Worm (Caenorhabditis elegans) whole organism, L1 larva: ENCODE results near the gene orc-1.

ENCODE experiments used
- C04F5.9 ChIP-seq: sonication (generic microtip); optimal IDR thresholded peaks from 2 replicates; lab custom pipeline; 2016; ENCODE audit warnings: missing genetic modification characterization, missing compliant biosample characterization
- C16A3.4 ChIP-seq: fragments of 150-350 bp; optimal IDR thresholded peaks from 2 replicates; lab custom pipeline; 2014; ENCODE audit warnings: missing biosample characterization, missing genetic modification characterization
- C34B4.2 ChIP-seq: sonication (generic microtip); optimal IDR thresholded peaks from 2 replicates; lab custom pipeline; 2017; ENCODE audit warnings: mild to moderate bottlenecking, missing genetic modification characterization, missing compliant biosample characterization
- F16B12.6 ChIP-seq: fragments of 150-350 bp; optimal IDR thresholded peaks from 2 replicates; lab custom pipeline; 2014; ENCODE audit warnings: missing biosample characterization, missing genetic modification characterization
- aha-1 ChIP-seq: fragments of 150-350 bp; optimal IDR thresholded peaks from 2 replicates; lab custom pipeline; 2014; ENCODE audit warnings: missing biosample characterization, missing genetic modification characterization
- alr-1 ChIP-seq: fragments of 200-800 bp; sonication (Bioruptor generic); optimal IDR thresholded peaks from 2 replicates; lab custom pipeline; 2018; ENCODE audit warnings: borderline replicate concordance, mild to moderate bottlenecking, missing genetic modification characterization, missing compliant biosample characterization
- aly-2 ChIP-seq: fragments of 150-350 bp; optimal IDR thresholded peaks from 2 replicates; lab custom pipeline; 2014; ENCODE audit warnings: missing biosample characterization, missing genetic modification characterization
- ama-1 ChIP-seq: fragments of 150-350 bp; optimal IDR thresholded peaks from 2 replicates; lab custom pipeline; 2014
- blmp-1 ChIP-seq: fragments of 150-350 bp; optimal IDR thresholded peaks from 2 replicates; lab custom pipeline; 2014; ENCODE audit warnings: missing biosample characterization, missing genetic modification characterization
- ceh-63 ChIP-seq: fragments of 200-800 bp; sonication (Bioruptor generic); optimal IDR thresholded peaks from 2 replicates; lab custom pipeline; 2018; ENCODE audit warnings: mild to moderate bottlenecking, missing genetic modification characterization, missing compliant biosample characterization
- ceh-82 ChIP-seq, 3 experiments: fragments of 150-350 bp in 1 of 3; sonication (generic microtip) in 2 of 3; optimal IDR thresholded peaks; 2 replicates each; lab custom pipeline; 2014 to 2017; ENCODE audit warnings: missing biosample characterization in 3 of 3, missing genetic modification characterization in 3 of 3
- ceh-88 ChIP-seq: fragments of 200-800 bp; sonication (Bioruptor generic); IDR thresholded peaks from 2 replicates; pipeline ENCODE4 v1.3.6; 2022; ENCODE audit warnings: missing genetic modification characterization, missing compliant biosample characterization
- ceh-90 ChIP-seq: sonication (generic microtip); optimal IDR thresholded peaks from 2 replicates; lab custom pipeline; 2016; ENCODE audit warnings: missing genetic modification characterization, missing compliant biosample characterization
- dpl-1 ChIP-seq, 3 experiments: fragments of 150-350 bp in 2 of 3; sonication (generic microtip) in 1 of 3; optimal IDR thresholded peaks; 2 replicates each; lab custom pipeline; 2014 to 2017; ENCODE audit warnings: missing biosample characterization in 3 of 3, missing genetic modification characterization in 3 of 3, missing genetic modification reagents in 3 of 3
- efl-1 ChIP-seq, 4 experiments: fragments of 150-350 bp; optimal IDR thresholded peaks in 3 of 4; peaks in 1 of 4; 1 replicate in 1 of 4; 2 replicates in 3 of 4; lab custom pipeline; 2014; ENCODE audit warnings: missing biosample characterization in 2 of 4, missing genetic modification characterization in 2 of 4, missing genetic modification reagents in 2 of 4
- egl-27 ChIP-seq, 2 experiments: fragments of 150-350 bp in 1 of 2; sonication (generic microtip); optimal IDR thresholded peaks; 3 replicates each; lab custom pipeline; 2017 to 2018; ENCODE audit warnings: missing biosample characterization in 2 of 2, missing genetic modification characterization in 2 of 2, missing genetic modification reagents in 2 of 2
- elt-2 ChIP-seq: sonication (generic microtip); optimal IDR thresholded peaks from 2 replicates; lab custom pipeline; 2016; ENCODE audit warnings: missing genetic modification characterization, mild to moderate bottlenecking, inconsistent platforms, missing compliant biosample characterization, missing genetic modification reagents
- ets-5 ChIP-seq: fragments of 200-800 bp; sonication (Bioruptor generic); IDR thresholded peaks from 2 replicates; pipeline ENCODE4 v1.3.6; 2022; ENCODE audit warnings: missing genetic modification characterization, missing compliant biosample characterization
- fkh-10 ChIP-seq: sonication (generic microtip); optimal IDR thresholded peaks from 2 replicates; lab custom pipeline; 2017; ENCODE audit warnings: missing biosample characterization, missing genetic modification reagents, missing genetic modification characterization
- fkh-4 ChIP-seq: sonication (generic microtip); optimal IDR thresholded peaks from 2 replicates; lab custom pipeline; 2016; ENCODE audit warnings: missing compliant biosample characterization, missing genetic modification characterization, borderline replicate concordance
- fos-1 ChIP-seq: fragments of 150-350 bp; optimal IDR thresholded peaks from 2 replicates; lab custom pipeline; 2014; ENCODE audit warnings: missing biosample characterization, missing genetic modification characterization
- grh-1 ChIP-seq: fragments of 200-800 bp; sonication (Bioruptor generic); IDR thresholded peaks from 2 replicates; pipeline ENCODE4 v1.3.6; 2022; ENCODE audit warnings: missing genetic modification reagents, missing genetic modification characterization, missing compliant biosample characterization
- hlh-4 ChIP-seq: sonication (generic microtip); optimal IDR thresholded peaks from 2 replicates; lab custom pipeline; 2016; ENCODE audit warnings: mild to moderate bottlenecking, missing genetic modification characterization, missing compliant biosample characterization
- hpl-2 ChIP-seq: fragments of 150-350 bp; optimal IDR thresholded peaks from 2 replicates; lab custom pipeline; 2014; ENCODE audit warnings: missing biosample characterization, missing genetic modification reagents, missing genetic modification characterization
- isw-1 ChIP-seq: fragments of 200-800 bp; sonication (Bioruptor generic); IDR thresholded peaks from 2 replicates; pipeline ENCODE4 v1.3.6; 2022; ENCODE audit warnings: missing genetic modification characterization, missing compliant biosample characterization
- jun-1 ChIP-seq: fragments of 150-350 bp; optimal IDR thresholded peaks from 2 replicates; lab custom pipeline; 2014; ENCODE audit warnings: missing biosample characterization, missing genetic modification reagents, missing genetic modification characterization
- lin-13 ChIP-seq: fragments of 150-350 bp; optimal IDR thresholded peaks from 2 replicates; lab custom pipeline; 2014; ENCODE audit warnings: missing biosample characterization, missing genetic modification reagents, missing genetic modification characterization
- lin-15B ChIP-seq: fragments of 150-350 bp; sonication (generic microtip); optimal IDR thresholded peaks from 3 replicates; lab custom pipeline; 2014; ENCODE audit warnings: missing biosample characterization, missing genetic modification characterization
- lir-3 ChIP-seq: sonication (generic microtip); optimal IDR thresholded peaks from 2 replicates; lab custom pipeline; 2016; ENCODE audit warnings: mild to moderate bottlenecking, missing genetic modification characterization, moderate library complexity, missing compliant biosample characterization; ENCODE audit not compliant: poor library complexity
- mab-9 ChIP-seq: fragments of 200-800 bp; sonication (Bioruptor generic); IDR thresholded peaks from 2 replicates; pipeline ENCODE4 v1.3.6; 2022; ENCODE audit warnings: missing genetic modification reagents, missing genetic modification characterization, missing compliant biosample characterization
- mdl-1 ChIP-seq, 2 experiments: fragments of 150-350 bp; optimal IDR thresholded peaks; 2 replicates each; lab custom pipeline; 2014 to 2017; ENCODE audit warnings: missing biosample characterization in 2 of 2, missing genetic modification characterization in 2 of 2, inconsistent platforms in 1 of 2
- mep-1 ChIP-seq: fragments of 150-350 bp; optimal IDR thresholded peaks from 2 replicates; lab custom pipeline; 2014; ENCODE audit warnings: missing biosample characterization, missing genetic modification characterization
- nhr-28 ChIP-seq: fragments of 150-350 bp; optimal IDR thresholded peaks from 2 replicates; lab custom pipeline; 2014; ENCODE audit warnings: missing biosample characterization, missing genetic modification characterization
- nhr-85 ChIP-seq: sonication (generic microtip); peaks from one replicate; lab custom pipeline; 2016; ENCODE audit warnings: missing genetic modification characterization, inconsistent platforms, missing compliant biosample characterization
- pqm-1 ChIP-seq: sonication (generic microtip); optimal IDR thresholded peaks from 3 replicates; lab custom pipeline; 2017; ENCODE audit warnings: missing biosample characterization, missing genetic modification characterization
- rnt-1 ChIP-seq: sonication (generic microtip); optimal IDR thresholded peaks from 2 replicates; lab custom pipeline; 2016; ENCODE audit warnings: mild to moderate bottlenecking, missing genetic modification characterization, moderate library complexity, missing compliant biosample characterization
- skn-1 ChIP-seq: fragments of 150-350 bp; optimal IDR thresholded peaks from 2 replicates; lab custom pipeline; 2014; ENCODE audit warnings: missing biosample characterization, missing genetic modification characterization
- sox-4 ChIP-seq: sonication (generic microtip); optimal IDR thresholded peaks from 2 replicates; lab custom pipeline; 2016; ENCODE audit warnings: missing genetic modification characterization, missing compliant biosample characterization
- sptf-1 ChIP-seq: fragments of 150-350 bp; optimal IDR thresholded peaks from 2 replicates; lab custom pipeline; 2014; ENCODE audit warnings: missing biosample characterization, missing genetic modification characterization
- sup-37 ChIP-seq: fragments of 200-800 bp; sonication (Bioruptor generic); optimal IDR thresholded peaks from 2 replicates; lab custom pipeline; 2018; ENCODE audit warnings: mild to moderate bottlenecking, missing genetic modification characterization, missing compliant biosample characterization
- swsn-7 ChIP-seq: sonication (generic microtip); optimal IDR thresholded peaks from 2 replicates; lab custom pipeline; 2016; ENCODE audit warnings: missing genetic modification characterization, missing compliant biosample characterization
- tbx-2 ChIP-seq: sonication (generic microtip); optimal IDR thresholded peaks from 2 replicates; lab custom pipeline; 2016; ENCODE audit warnings: missing genetic modification characterization, missing compliant biosample characterization
- xbp-1 ChIP-seq: sonication (generic microtip); optimal IDR thresholded peaks from 2 replicates; lab custom pipeline; 2016; ENCODE audit warnings: missing genetic modification characterization, missing compliant biosample characterization
- zag-1 ChIP-seq: fragments of 150-350 bp; optimal IDR thresholded peaks from 2 replicates; lab custom pipeline; 2014; ENCODE audit warnings: missing biosample characterization, missing genetic modification characterization
- zip-4 ChIP-seq: fragments of 200-800 bp; sonication (Bioruptor generic); optimal IDR thresholded peaks from 2 replicates; lab custom pipeline; 2018; ENCODE audit warnings: mild to moderate bottlenecking, missing genetic modification characterization, moderate library complexity, missing compliant biosample characterization
- ztf-4 ChIP-seq: fragments of 150-350 bp; optimal IDR thresholded peaks from 2 replicates; lab custom pipeline; 2014; ENCODE audit warnings: missing biosample characterization, missing genetic modification characterization

The orc-1 gene

DNA sequence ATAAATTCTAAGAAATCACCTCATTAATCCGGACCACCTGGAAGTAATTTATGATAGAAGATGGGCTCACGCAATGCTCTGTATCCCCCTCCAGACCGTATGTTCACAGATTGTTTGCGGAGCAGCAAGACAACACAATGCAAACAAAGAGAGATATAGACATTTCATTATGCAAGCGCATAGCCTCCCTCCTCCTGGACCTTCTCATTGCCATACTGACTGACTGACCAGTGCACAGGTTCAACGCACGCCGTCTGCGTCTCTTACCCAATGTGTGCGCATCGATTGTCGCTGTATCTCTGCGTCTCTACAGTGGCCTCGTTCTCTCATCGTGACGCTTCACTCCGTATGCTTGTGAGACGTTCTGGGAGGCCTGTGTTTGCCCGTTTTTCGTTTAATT is 8.7 kb downstream of the orc-1 start (continued):
- TF ChIP-seq elt-2 (tag; lab: Kevin White, UChicago) (no peak), F16B12.6 (tag; lab: Kevin White, UChicago) (peak; percentile 29), ceh-63 (GFP tag; lab: Kevin White, UChicago) (no peak), blmp-1 (tag; lab: Kevin White, UChicago) (no peak), efl-1 (optimal IDR thresholded peaks at IDR 0.05; lab: Kevin White, UChicago) (peak; percentile 66 to 81), efl-1 (GFP tag; optimal IDR thresholded peaks at IDR 0.05 in 1 of 2; lab: Kevin White, UChicago) (peak; percentile 43 to 89), mab-9 (no peak), lin-15B (tag; lab: Kevin White, UChicago) (no peak), hpl-2 (GFP tag; lab: Kevin White, UChicago) (no peak), alr-1 (no peak), ceh-90 (no peak), aly-2 (tag; lab: Kevin White, UChicago) (no peak), tbx-2 (tag; lab: Kevin White, UChicago) (peak; percentile 65), rnt-1 (tag; lab: Kevin White, UChicago) (no peak), zip-4 (GFP tag; lab: Kevin White, UChicago) (no peak), C16A3.4 (peak; percentile 10), sox-4 (no peak), sup-37 (GFP tag; lab: Kevin White, UChicago) (no peak), C04F5.9 (tag; lab: Kevin White, UChicago) (no peak), skn-1 (no peak), sptf-1 (tag; lab: Kevin White, UChicago) (no peak), grh-1 (no peak), jun-1 (no peak), egl-27 (tag; optimal IDR thresholded peaks at IDR 0.05; lab: Kevin White, UChicago) (no peak), dpl-1 (GFP tag; optimal IDR thresholded peaks at IDR 0.05; lab: Kevin White, UChicago) (peak; percentile 31 to 35 (median 31)), lir-3 (tag; lab: Kevin White, UChicago) (no peak), isw-1 (no peak), hlh-4 (tag; lab: Kevin White, UChicago) (no peak), nhr-28 (tag; lab: Kevin White, UChicago) (no peak), zag-1 (no peak), ceh-82 (tag; optimal IDR thresholded peaks at IDR 0.05; lab: Kevin White, UChicago) (peak; percentile 15 to 67 (median 40))

- TF ChIP-seq nhr-85 (tag; lab: Kevin White, UChicago) (peak; percentile 59), ama-1 (lab: Kevin White, UChicago) (no peak)
These were observed 9.9 kb downstream of the orc-1 start for ce11 chrIII:10652833-10653232.

DNA sequence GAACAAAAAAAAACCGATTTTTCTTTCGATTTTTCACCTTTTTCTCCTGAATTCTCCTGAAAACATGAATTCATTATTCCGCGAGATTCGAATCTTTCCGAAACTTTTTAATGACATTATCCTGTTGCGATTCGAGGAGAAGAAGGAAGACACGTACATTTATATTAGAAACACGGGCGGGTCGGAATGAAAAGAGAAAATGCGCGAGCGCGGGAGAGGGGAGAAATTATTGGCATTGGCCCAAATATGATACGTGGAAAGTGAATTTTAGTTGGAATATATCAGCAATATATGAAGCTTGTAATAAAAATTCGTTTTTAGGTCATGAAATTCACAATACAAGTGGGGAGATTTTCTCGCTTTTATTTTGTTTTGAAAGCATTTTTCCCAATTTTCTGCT is 10.6 kb downstream of the orc-1 start:
- TF ChIP-seq fos-1 (tag; lab: Kevin White, UChicago) (no peak), mep-1 (tag; lab: Kevin White, UChicago) (peak; percentile 2), blmp-1 (tag; lab: Kevin White, UChicago) (peak; percentile 99)
- TF ChIP-seq, all 84 proteins: peak for 2

- TF ChIP-seq blmp-1 (tag; lab: Kevin White, UChicago) = peak; percentile 30
- no peak for TF ChIP-seq ets-5
These were observed 11.8 kb downstream of the orc-1 start, which contains the start of gene cnt-2 for ce11 chrIII:10654718-10655117. TSS of gene cnt-2 (plus strand) at chrIII:10655018.

DNA sequence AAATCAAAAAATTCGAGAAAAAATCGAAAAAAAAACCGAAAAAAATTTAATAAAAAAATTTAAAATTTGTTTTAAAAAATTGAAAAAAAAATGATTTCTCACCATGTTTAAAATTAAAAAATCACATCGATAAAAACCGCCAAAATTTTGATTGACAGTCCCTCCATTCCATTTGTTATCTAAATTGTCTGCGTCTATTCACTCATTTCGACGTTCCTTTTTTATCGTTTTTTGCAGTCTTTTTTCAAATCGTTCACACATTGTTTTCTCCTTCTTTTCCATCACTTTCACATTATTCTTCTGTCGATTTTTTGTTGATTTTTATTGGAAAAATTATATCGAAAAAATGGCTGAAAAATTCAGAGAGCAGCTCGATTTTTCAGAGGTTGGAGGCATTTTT is 13.1 kb downstream of the orc-1 start:
- TF ChIP-seq egl-27 (tag; optimal IDR thresholded peaks at IDR 0.05; lab: Kevin White, UChicago) = no peak
- TF ChIP-seq lin-13 = no peak
- TF ChIP-seq pqm-1 (tag; lab: Kevin White, UChicago) = no peak
- no peak for TF ChIP-seq fkh-10 (GFP tag; lab: Kevin White, UChicago)
- no peak for TF ChIP-seq ceh-88 (GFP tag; lab: Robert Waterston, UW)
- no peak for TF ChIP-seq nhr-85 (tag; lab: Kevin White, UChicago)
- TF ChIP-seq jun-1 = no peak
- TF ChIP-seq sup-37 (GFP tag; lab: Kevin White, UChicago) = no peak
- no peak for TF ChIP-seq grh-1
- no peak for TF ChIP-seq aha-1 (tag; lab: Kevin White, UChicago)
- TF ChIP-seq xbp-1 = no peak
- TF ChIP-seq mdl-1 (tag; optimal IDR thresholded peaks at IDR 0.05; lab: Kevin White, UChicago) = no peak
- TF ChIP-seq mab-9 = no peak
- TF ChIP-seq swsn-7 (tag; lab: Kevin White, UChicago) = no peak
- TF ChIP-seq F16B12.6 (tag; lab: Kevin White, UChicago) = no peak
- no peak for TF ChIP-seq ztf-4 (tag; lab: Kevin White, UChicago)
- TF ChIP-seq C34B4.2 (tag; lab: Kevin White, UChicago) = no peak
- no peak for TF ChIP-seq zag-1
- TF ChIP-seq fkh-4 (tag; lab: Kevin White, UChicago) = no peak
- no peak for TF ChIP-seq sptf-1 (tag; lab: Kevin White, UChicago)
- TF ChIP-seq, all 84 proteins: peak for 0
